Worm (Caenorhabditis elegans): ENCODE measurements around the gene ZK370.4.

DNA sequence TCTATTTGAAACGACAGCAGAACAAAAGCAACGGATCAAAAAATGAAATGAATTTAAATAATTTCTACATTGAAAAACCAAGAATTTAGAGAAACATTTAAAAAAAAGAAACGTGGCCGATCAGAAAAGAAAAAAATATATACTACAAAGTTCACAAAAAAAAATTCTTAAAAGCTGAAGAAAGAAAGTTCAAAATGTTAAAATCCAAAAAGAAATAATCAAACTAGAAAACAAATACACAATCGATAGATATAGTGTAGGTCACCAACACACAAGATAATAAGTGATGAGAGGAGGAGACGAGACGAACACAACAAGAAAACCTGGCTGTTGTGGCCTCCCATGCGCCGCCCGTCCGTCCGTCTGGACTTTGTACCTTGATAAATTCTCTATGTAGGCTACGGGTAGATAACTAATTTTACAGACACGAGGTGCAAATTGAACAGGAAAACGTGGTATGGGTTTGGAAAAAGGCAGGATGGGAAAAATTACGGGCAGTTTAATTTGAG is 42.7 kb downstream of the ZK370.4 start, which contains the start of gene hadb-1:
- no peak for TF ChIP-seq skn-1 (tag; optimal IDR thresholded peaks at IDR 0.05)
- TF ChIP-seq elt-3 (tag; optimal IDR thresholded peaks at IDR 0.05), result peak in 1 of 6 experiments; percentile 66
- TF ChIP-seq snpc-4 (tag; optimal IDR thresholded peaks at IDR 0.05), result no peak
- TF ChIP-seq lsy-2 (tag; optimal IDR thresholded peaks at IDR 0.05), result no peak
- peak; percentile 31 for TF ChIP-seq blmp-1 (tag; optimal IDR thresholded peaks at IDR 0.05)
- TF ChIP-seq pqm-1 (tag; optimal IDR thresholded peaks at IDR 0.05), result no peak

All from whole organism, L1 larva.